Fruit fly (Drosophila melanogaster): ENCODE results near the gene CG1824.
A peak's percentile ranks its signal among the peaks of the same experiment; 100 is the strongest.

The CG1824 gene

DNA sequence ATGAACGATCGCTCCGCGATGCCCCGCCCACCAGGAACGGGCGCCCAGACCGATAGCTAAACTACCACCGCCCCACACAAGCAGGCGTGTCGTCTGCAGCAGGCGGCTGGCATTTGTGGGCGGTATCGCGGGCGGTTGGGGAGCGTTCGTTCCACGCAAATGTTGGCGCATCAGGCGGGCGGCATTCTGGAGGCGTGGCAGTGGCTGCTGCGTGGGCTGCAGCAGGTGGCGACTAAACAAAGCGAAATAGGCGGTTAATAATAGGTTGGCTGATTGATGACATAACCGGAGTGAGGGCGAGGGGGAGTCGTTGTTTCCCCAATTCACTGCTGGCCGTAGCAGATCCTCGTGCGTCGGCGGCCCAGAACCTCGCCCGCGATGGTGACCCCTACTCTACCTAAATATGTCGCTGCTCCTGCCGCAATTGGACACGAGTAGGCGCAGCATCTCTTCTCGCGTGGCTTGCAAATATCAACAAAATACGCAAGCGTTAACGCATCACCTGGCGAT is 269 bp downstream of the CG1824 start:
- TF ChIP-seq Abd-B (GFP tag; optimal IDR thresholded peaks at IDR 0.05) = no peak
- TF ChIP-seq ey (GFP tag; optimal IDR thresholded peaks at IDR 0.05) = no peak
- no peak for TF ChIP-seq foxo (GFP tag; optimal IDR thresholded peaks at IDR 0.05)
- TF ChIP-seq Hr78 (GFP tag; optimal IDR thresholded peaks at IDR 0.05) = no peak
- TF ChIP-seq h (GFP tag; optimal IDR thresholded peaks at IDR 0.05) = no peak
- no peak for TF ChIP-seq Rel (GFP tag; optimal IDR thresholded peaks at IDR 0.05)
- TF ChIP-seq Rel (tag; optimal IDR thresholded peaks at IDR 0.05) = no peak
- no peak for TF ChIP-seq Hnf4 (GFP tag; optimal IDR thresholded peaks at IDR 0.05)
- no peak for TF ChIP-seq usp (GFP tag; optimal IDR thresholded peaks at IDR 0.05)
- TF ChIP-seq GATAd (GFP tag; optimal IDR thresholded peaks at IDR 0.05) = no peak

DNA sequence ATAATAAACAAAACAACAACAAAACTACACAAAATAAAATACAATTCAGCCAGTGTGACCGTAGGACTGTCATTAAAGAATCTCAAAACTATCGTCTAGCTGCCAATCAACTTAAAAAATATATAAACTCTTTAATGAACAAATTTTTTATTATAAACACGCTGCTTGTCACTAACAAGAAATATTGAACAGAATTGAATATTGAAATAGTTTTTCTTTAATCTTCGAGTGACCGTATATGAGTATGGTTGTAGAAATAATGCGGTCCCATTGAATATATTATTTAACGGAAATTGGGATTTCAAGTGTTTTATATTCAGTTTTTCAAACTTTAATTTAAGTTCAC is 3.3 kb downstream of the CG1824 start, which contains the start of gene LIMK1:
TSS of gene LIMK1 (minus strand) at position 73 of the 346 bp plus-strand sequence.
- no peak for TF ChIP-seq dl (GFP tag; optimal IDR thresholded peaks at IDR 0.05; ENCODE audit: insufficient read depth in 1 of 2, partially characterized antibody in 2 of 2)
- no peak for TF ChIP-seq Rel (GFP tag; optimal IDR thresholded peaks at IDR 0.05)
- TF ChIP-seq Rel (tag; optimal IDR thresholded peaks at IDR 0.05) = peak; percentile 65
- no peak for TF ChIP-seq h (GFP tag; optimal IDR thresholded peaks at IDR 0.05)

DNA sequence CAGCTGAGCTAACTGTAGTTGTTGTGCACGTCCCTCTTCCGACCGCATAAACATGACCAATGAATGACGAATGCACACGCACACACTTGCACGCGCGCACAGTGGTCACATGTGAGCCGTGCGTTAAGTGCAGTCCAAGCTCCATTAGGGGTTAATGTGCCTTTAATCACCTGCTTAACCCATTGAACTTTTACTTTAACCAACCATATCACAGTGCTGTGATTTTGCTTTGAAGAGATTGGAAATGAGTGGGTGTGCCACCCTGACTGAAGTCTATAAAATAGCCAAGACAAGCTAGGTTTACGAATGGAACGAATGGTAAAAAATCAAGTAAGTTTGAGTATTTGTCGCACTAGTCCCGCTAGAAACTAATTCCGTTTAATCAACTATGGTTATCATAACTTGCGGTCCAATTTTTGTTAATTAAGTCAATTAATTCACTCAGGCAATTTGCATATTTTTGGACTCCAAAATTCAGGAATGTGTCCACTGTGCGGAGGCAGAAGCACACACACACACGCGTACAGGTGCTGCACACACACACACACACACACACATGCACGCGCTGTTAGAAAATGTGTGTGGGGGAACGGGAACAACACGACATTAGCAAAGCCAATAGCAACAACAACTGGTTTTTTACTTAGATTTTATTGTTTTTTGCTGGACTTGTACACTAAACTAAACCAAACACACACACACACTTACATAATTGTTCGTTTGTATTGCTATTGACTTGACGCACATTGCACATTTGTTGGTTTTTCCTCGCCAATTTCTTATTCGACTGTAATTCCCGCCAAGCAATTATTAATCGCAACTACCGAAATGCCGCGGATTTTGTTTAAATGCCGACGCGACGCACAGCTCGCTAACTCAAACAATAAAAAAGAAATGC is 4.0 kb downstream of the CG1824 start:
- TF ChIP-seq Rel (GFP tag; optimal IDR thresholded peaks at IDR 0.05) (no peak), Rel (tag; optimal IDR thresholded peaks at IDR 0.05) (no peak), Hnf4 (GFP tag; optimal IDR thresholded peaks at IDR 0.05) (no peak), Sp1 (GFP tag; optimal IDR thresholded peaks at IDR 0.05) (peak; percentile 59), HLH106 (tag; optimal IDR thresholded peaks at IDR 0.05) (peak; percentile 60), CG32264 (GFP tag; optimal IDR thresholded peaks at IDR 0.05) (no peak), usp (GFP tag; optimal IDR thresholded peaks at IDR 0.05) (no peak), sv (GFP tag; optimal IDR thresholded peaks at IDR 0.05) (no peak), N (GFP tag; optimal IDR thresholded peaks at IDR 0.05) (peak; percentile 50), jim (GFP tag; optimal IDR thresholded peaks at IDR 0.05) (no peak), dl (GFP tag; optimal IDR thresholded peaks at IDR 0.05; ENCODE audit: insufficient read depth in 1 of 2, partially characterized antibody in 2 of 2) (no peak), pan (optimal IDR thresholded peaks at IDR 0.05) (no peak), Mio (GFP tag; optimal IDR thresholded peaks at IDR 0.05) (no peak), brk (GFP tag; optimal IDR thresholded peaks at IDR 0.05) (no peak), Hr83 (GFP tag; optimal IDR thresholded peaks at IDR 0.05; ENCODE audit: poor library complexity, severe bottlenecking) (no peak), dmrt93B (GFP tag; optimal IDR thresholded peaks at IDR 0.05) (peak; percentile 67), Hr78 (GFP tag; optimal IDR thresholded peaks at IDR 0.05) (no peak), OdsH (GFP tag; optimal IDR thresholded peaks at IDR 0.05) (peak; percentile 60), tai (GFP tag; optimal IDR thresholded peaks at IDR 0.05) (no peak), Jra (GFP tag; optimal IDR thresholded peaks at IDR 0.05) (peak; percentile 62), GATAd (GFP tag; optimal IDR thresholded peaks at IDR 0.05) (no peak), Dfd (GFP tag; optimal IDR thresholded peaks at IDR 0.05) (no peak), h (GFP tag; optimal IDR thresholded peaks at IDR 0.05) (peak; percentile 68), br (GFP tag; optimal IDR thresholded peaks at IDR 0.05) (peak; percentile 76), Abd-B (GFP tag; optimal IDR thresholded peaks at IDR 0.05) (no peak), ey (GFP tag; optimal IDR thresholded peaks at IDR 0.05) (peak; percentile 69), CrebA (GFP tag; optimal IDR thresholded peaks at IDR 0.05; ENCODE audit: borderline replicate concordance) (no peak), psq (GFP tag; optimal IDR thresholded peaks at IDR 0.05) (peak; percentile 64), woc (GFP tag; optimal IDR thresholded peaks at IDR 0.05) (peak; percentile 85), CG9705 (GFP tag; optimal IDR thresholded peaks at IDR 0.05) (peak; percentile 51), lola (GFP tag; optimal IDR thresholded peaks at IDR 0.05) (no peak), Myc (optimal IDR thresholded peaks at IDR 0.05) (no peak), Vsx2 (GFP tag; optimal IDR thresholded peaks at IDR 0.05; ENCODE audit: partially characterized antibody) (no peak), fru (GFP tag; optimal IDR thresholded peaks at IDR 0.05) (peak; percentile 77), Dif (GFP tag; optimal IDR thresholded peaks at IDR 0.05; ENCODE audit: partially characterized antibody) (no peak), dsf (GFP tag; optimal IDR thresholded peaks at IDR 0.05; ENCODE audit: borderline replicate concordance) (no peak), rgr (GFP tag; optimal IDR thresholded peaks at IDR 0.05) (peak; percentile 47), sage (GFP tag; optimal IDR thresholded peaks at IDR 0.05) (no peak), foxo (GFP tag; optimal IDR thresholded peaks at IDR 0.05) (peak in 1 of 2 experiments; percentile 61)

Measured in whole organism, wandering third instar larva.